Worm (Caenorhabditis elegans) whole organism, young adult: ENCODE results near the gene fbxc-19.
"Not testable (repeated sequence)": the region's sequence is repeated elsewhere in the genome, so short reads cannot be mapped to it uniquely, and the experiment has no call there.

ENCODE experiments used
- F33H1.4 ChIP-seq: fragments of 200-800 bp; sonication (Bioruptor generic); IDR thresholded peaks from 2 replicates; pipeline ENCODE4 v1.3.6; 2022; ENCODE audit warnings: missing genetic modification reagents, missing genetic modification characterization, missing compliant biosample characterization
- Y53F4B.3 ChIP-seq: fragments of 200-800 bp; sonication (Bioruptor generic); IDR thresholded peaks from 2 replicates; pipeline ENCODE4 v1.3.6; 2022; ENCODE audit warnings: missing genetic modification reagents, missing genetic modification characterization, missing compliant biosample characterization
- ama-1 ChIP-seq, 3 experiments: fragments of 150-350 bp in 1 of 3; sonication (generic microtip) in 2 of 3; optimal IDR thresholded peaks; 2 replicates each; lab custom pipeline; 2014 to 2018; ENCODE audit warnings: missing biosample characterization in 2 of 3, missing genetic modification characterization in 2 of 3, missing genetic modification reagents in 2 of 3
- aptf-3 ChIP-seq: fragments of 200-800 bp; sonication (Bioruptor generic); IDR thresholded peaks from 2 replicates; pipeline ENCODE4 v1.3.6; 2022; ENCODE audit warnings: missing genetic modification characterization, missing compliant biosample characterization
- attf-3 ChIP-seq: fragments of 200-800 bp; sonication (Bioruptor generic); conservative IDR thresholded peaks from 2 replicates; pipeline ENCODE4 v1.3.6; 2022; ENCODE audit warnings: missing genetic modification reagents, missing genetic modification characterization, missing compliant biosample characterization
- attf-5 ChIP-seq: fragments of 200-800 bp; sonication (Bioruptor generic); optimal IDR thresholded peaks from 2 replicates; lab custom pipeline; 2018; ENCODE audit warnings: mild to moderate bottlenecking, missing genetic modification characterization, missing compliant biosample characterization
- egl-18 ChIP-seq: fragments of 200-800 bp; sonication (Bioruptor generic); IDR thresholded peaks from 2 replicates; pipeline ENCODE4 v1.3.6; 2022; ENCODE audit warnings: missing genetic modification reagents, missing genetic modification characterization, missing compliant biosample characterization
- egrh-3 ChIP-seq: fragments of 200-800 bp; sonication (Bioruptor generic); IDR thresholded peaks from 2 replicates; pipeline ENCODE4 v1.3.6; 2022; ENCODE audit warnings: missing genetic modification reagents, missing genetic modification characterization, missing compliant biosample characterization
- hlh-26 ChIP-seq: fragments of 200-800 bp; sonication (Bioruptor generic); conservative IDR thresholded peaks from 2 replicates; pipeline ENCODE4 v1.3.6; 2022; ENCODE audit warnings: missing genetic modification reagents, missing genetic modification characterization, missing compliant biosample characterization
- hmg-20 ChIP-seq: fragments of 200-800 bp; sonication (Bioruptor generic); IDR thresholded peaks from 2 replicates; pipeline ENCODE4 v1.3.6; 2022; ENCODE audit warnings: missing genetic modification reagents, missing genetic modification characterization, missing compliant biosample characterization
- hsf-1 ChIP-seq: fragments of 200-800 bp; sonication (Bioruptor generic); IDR thresholded peaks from 2 replicates; pipeline ENCODE4 v1.3.6; 2022; ENCODE audit warnings: missing genetic modification reagents, missing genetic modification characterization, missing compliant biosample characterization
- madf-3 ChIP-seq: fragments of 200-800 bp; sonication (Bioruptor generic); IDR thresholded peaks from 2 replicates; pipeline ENCODE4 v1.3.6; 2022; ENCODE audit warnings: missing genetic modification reagents, missing genetic modification characterization, missing compliant biosample characterization
- madf-6 ChIP-seq: fragments of 200-800 bp; sonication (Bioruptor generic); IDR thresholded peaks from 2 replicates; pipeline ENCODE4 v1.3.6; 2022; ENCODE audit warnings: missing genetic modification reagents, missing genetic modification characterization, missing compliant biosample characterization
- madf-8 ChIP-seq: fragments of 200-800 bp; sonication (Bioruptor generic); conservative IDR thresholded peaks from 2 replicates; pipeline ENCODE4 v1.3.6; 2022; ENCODE audit warnings: missing genetic modification reagents, missing genetic modification characterization, missing compliant biosample characterization
- mel-28 ChIP-seq: sonication (generic microtip); optimal IDR thresholded peaks from 2 replicates; lab custom pipeline; 2016; ENCODE audit warnings: borderline replicate concordance, mild to moderate bottlenecking, missing genetic modification characterization, missing compliant biosample characterization
- mxl-1 ChIP-seq: sonication (generic microtip); optimal IDR thresholded peaks from 2 replicates; lab custom pipeline; 2016; ENCODE audit warnings: missing genetic modification characterization, missing compliant biosample characterization
- nfya-1 ChIP-seq: sonication (generic microtip); optimal IDR thresholded peaks from 2 replicates; lab custom pipeline; 2017; ENCODE audit warnings: antibody characterized with exemption, missing compliant biosample characterization, missing genetic modification characterization, borderline replicate concordance; ENCODE audit not compliant: insufficient read depth
- nfya-2 ChIP-seq: fragments of 200-800 bp; sonication (Bioruptor generic); IDR thresholded peaks from 2 replicates; pipeline ENCODE4 v1.3.6; 2022; ENCODE audit warnings: missing genetic modification reagents, missing genetic modification characterization, missing compliant biosample characterization
- nhr-120 ChIP-seq: fragments of 200-800 bp; sonication (Bioruptor generic); IDR thresholded peaks from 2 replicates; pipeline ENCODE4 v1.3.6; 2022; ENCODE audit warnings: missing genetic modification characterization, missing compliant biosample characterization
- nhr-80 ChIP-seq: sonication (generic microtip); optimal IDR thresholded peaks from 2 replicates; lab custom pipeline; 2016; ENCODE audit warnings: missing genetic modification characterization, missing compliant biosample characterization
- pbrm-1 ChIP-seq: fragments of 200-800 bp; sonication (Bioruptor generic); IDR thresholded peaks from 2 replicates; pipeline ENCODE4 v1.3.6; 2022; ENCODE audit warnings: missing genetic modification reagents, missing genetic modification characterization, missing compliant biosample characterization
- rec-8 ChIP-seq, 2 experiments: sonication (generic microtip); optimal IDR thresholded peaks; 2 replicates each; lab custom pipeline; 2016; ENCODE audit warnings: mild to moderate bottlenecking in 2 of 2, missing genetic modification characterization in 2 of 2, missing genetic modification reagents in 2 of 2, missing genotype in 2 of 2, missing biosample characterization in 1 of 2, missing compliant biosample characterization in 1 of 2, moderate library complexity in 1 of 2
- rpc-1 ChIP-seq, 2 experiments: fragments of 150-350 bp in 1 of 2; sonication (generic microtip) in 1 of 2; optimal IDR thresholded peaks; 2 replicates each; lab custom pipeline; 2014 to 2018; ENCODE audit warnings: missing biosample characterization in 1 of 2, missing genetic modification characterization in 1 of 2, missing genetic modification reagents in 1 of 2, missing genotype in 1 of 2
- xnd-1 ChIP-seq: sonication (generic microtip); optimal IDR thresholded peaks from 2 replicates; lab custom pipeline; 2016; ENCODE audit warnings: missing genotype, missing genetic modification reagents, missing genetic modification characterization, missing compliant biosample characterization
- zim-3 ChIP-seq: sonication (generic microtip); optimal IDR thresholded peaks from 2 replicates; lab custom pipeline; 2017; ENCODE audit warnings: mild to moderate bottlenecking, missing genetic modification characterization, moderate library complexity, missing compliant biosample characterization
- ztf-25 ChIP-seq: fragments of 200-800 bp; sonication (Bioruptor generic); IDR thresholded peaks from 2 replicates; pipeline ENCODE4 v1.3.6; 2022; ENCODE audit warnings: missing genetic modification reagents, missing genetic modification characterization, missing compliant biosample characterization
- ztf-6 ChIP-seq: fragments of 200-800 bp; sonication (Bioruptor generic); IDR thresholded peaks from 2 replicates; pipeline ENCODE4 v1.3.6; 2022; ENCODE audit warnings: missing genetic modification reagents, missing genetic modification characterization, missing compliant biosample characterization

The fbxc-19 gene

ce11 chrII:1823597-1823996 is 3.3 kb downstream of the fbxc-19 start:
- peak; percentile 27 for TF ChIP-seq nhr-80 (tag; lab: Kevin White, UChicago)

DNA sequence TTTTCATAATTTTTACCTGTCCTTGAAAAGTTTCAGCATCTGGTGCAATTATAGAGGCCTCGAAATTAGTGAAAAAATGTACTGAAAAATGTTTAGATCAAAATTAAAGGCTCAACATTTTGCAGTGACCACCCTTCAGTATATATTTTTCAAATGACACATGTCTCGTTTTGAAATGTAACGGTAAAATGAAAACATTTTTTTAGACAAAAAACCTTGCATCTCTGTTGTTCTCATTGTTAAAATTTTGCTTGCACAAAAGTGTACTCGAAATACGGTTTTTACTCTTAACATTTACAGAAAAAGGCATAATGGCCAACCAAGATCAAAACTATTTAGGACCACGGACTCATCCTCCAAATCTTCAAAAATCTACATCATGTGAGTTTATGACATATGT is 4.0 kb downstream of the fbxc-19 start, which contains the start of gene math-41:
Gene math-41 (plus strand): TSS at position 301 of the 400 bp plus-strand sequence.
- not testable (repeated sequence) for TF ChIP-seq Y53F4B.3; madf-3 (GFP tag; lab: Robert Waterston, UW); F33H1.4 (GFP tag; lab: Robert Waterston, UW)

- no peak for TF ChIP-seq ama-1 (optimal IDR thresholded peaks at IDR 0.05; lab: Kevin White, UChicago)
- TF ChIP-seq ama-1 (GFP tag; optimal IDR thresholded peaks at IDR 0.05; lab: Kevin White, UChicago): no peak
- peak; percentile 48 for TF ChIP-seq nhr-80 (tag; lab: Kevin White, UChicago)
- TF ChIP-seq, all 124 proteins: peak for 1
These were observed 10.0 kb downstream of the fbxc-19 start, which contains the start of gene math-40 for ce11 chrII:1830182-1830682. math-40 (plus strand) TSS chrII:1830632.

ce11 chrII:1831883-1832388 is 11.7 kb downstream of the fbxc-19 start, which contains the start of gene math-39:
math-39 (plus strand) TSS chrII:1832338.
- TF ChIP-seq attf-5 (GFP tag; lab: Kevin White, UChicago): no peak
- TF ChIP-seq hlh-26 (GFP tag; lab: Robert Waterston, UW): no peak
- TF ChIP-seq nhr-80 (tag; lab: Kevin White, UChicago): peak; percentile 24
- TF ChIP-seq mxl-1 (tag; lab: Kevin White, UChicago): no peak
- no peak for TF ChIP-seq madf-8 (GFP tag; lab: Robert Waterston, UW)
- TF ChIP-seq xnd-1 (tag; lab: Kevin White, UChicago): no peak

DNA sequence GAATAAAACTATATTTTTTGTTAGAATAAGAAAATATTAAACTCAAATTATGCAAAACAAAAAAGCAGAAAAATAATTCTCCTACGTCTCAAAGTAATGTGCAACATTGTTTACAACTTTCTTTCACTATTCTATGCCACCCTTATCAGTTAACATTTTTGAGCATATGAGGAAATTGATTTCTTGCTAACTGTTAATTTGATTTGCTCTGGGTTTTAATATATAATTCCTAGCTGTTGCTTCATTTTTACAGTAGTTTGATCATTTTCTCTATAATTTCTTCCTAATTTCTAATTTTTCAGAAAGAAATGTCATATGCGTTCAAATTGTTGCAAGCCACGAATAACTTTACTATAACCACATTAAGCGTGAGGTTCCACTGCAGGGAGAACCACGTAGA is 15.9 kb downstream of the fbxc-19 start, which contains the start of gene T08E11.1:
Gene T08E11.1 (plus strand): TSS at position 301 of the 400 bp plus-strand sequence.
- TF ChIP-seq mel-28 (no peak), ztf-6 (no peak), ztf-25 (GFP tag; lab: Robert Waterston, UW) (no peak), hlh-26 (GFP tag; lab: Robert Waterston, UW) (no peak), nhr-120 (no peak), nhr-80 (tag; lab: Kevin White, UChicago) (no peak), F33H1.4 (GFP tag; lab: Robert Waterston, UW) (no peak), nfya-2 (GFP tag; lab: Robert Waterston, UW) (no peak), nfya-1 (tag; lab: Kevin White, UChicago) (no peak), egrh-3 (GFP tag; lab: Robert Waterston, UW) (no peak), rpc-1 (optimal IDR thresholded peaks at IDR 0.05; lab: Kevin White, UChicago) (no peak), rpc-1 (tag; optimal IDR thresholded peaks at IDR 0.05; lab: Kevin White, UChicago) (no peak), mxl-1 (tag; lab: Kevin White, UChicago) (no peak), hsf-1 (no peak), madf-6 (no peak), attf-3 (GFP tag; lab: Robert Waterston, UW) (no peak), aptf-3 (GFP tag; lab: Robert Waterston, UW) (no peak), rec-8 (tag; optimal IDR thresholded peaks at IDR 0.05; lab: Kevin White, UChicago) (no peak), pbrm-1 (GFP tag; lab: Robert Waterston, UW) (no peak), hmg-20 (GFP tag; lab: Robert Waterston, UW) (no peak)

DNA sequence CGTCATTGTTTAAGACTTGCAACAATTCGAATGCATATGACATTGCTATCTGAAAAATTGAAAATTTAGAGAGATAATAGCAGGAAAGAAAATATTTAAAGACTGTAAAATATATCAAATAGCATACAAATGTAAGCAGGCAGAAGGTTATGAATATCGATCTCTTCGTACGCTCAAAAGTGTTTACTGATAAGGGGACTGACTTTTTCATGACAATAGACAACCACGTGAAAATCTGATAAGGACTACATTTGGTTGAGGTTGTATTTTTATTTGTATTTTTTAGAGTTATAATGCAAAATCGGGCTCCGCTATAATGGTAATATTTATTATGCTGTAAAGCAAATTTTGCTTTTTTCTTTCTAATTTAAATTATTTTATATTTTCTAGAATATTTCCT is 22.6 kb downstream of the fbxc-19 start, which contains the start of the genes C52E2.5 and C52E2.4:
Gene C52E2.5 (minus strand): TSS at position 43 of the 400 bp plus-strand sequence.
Gene C52E2.4 (plus strand): TSS at position 252 of the 400 bp plus-strand sequence.
- TF ChIP-seq egl-18 (GFP tag; lab: Robert Waterston, UW) (no peak), nhr-80 (tag; lab: Kevin White, UChicago) (peak; percentile 60), zim-3 (tag; lab: Kevin White, UChicago) (no peak)
